Fruit fly (Drosophila melanogaster): ENCODE data around the gene CheB38b.

DNA sequence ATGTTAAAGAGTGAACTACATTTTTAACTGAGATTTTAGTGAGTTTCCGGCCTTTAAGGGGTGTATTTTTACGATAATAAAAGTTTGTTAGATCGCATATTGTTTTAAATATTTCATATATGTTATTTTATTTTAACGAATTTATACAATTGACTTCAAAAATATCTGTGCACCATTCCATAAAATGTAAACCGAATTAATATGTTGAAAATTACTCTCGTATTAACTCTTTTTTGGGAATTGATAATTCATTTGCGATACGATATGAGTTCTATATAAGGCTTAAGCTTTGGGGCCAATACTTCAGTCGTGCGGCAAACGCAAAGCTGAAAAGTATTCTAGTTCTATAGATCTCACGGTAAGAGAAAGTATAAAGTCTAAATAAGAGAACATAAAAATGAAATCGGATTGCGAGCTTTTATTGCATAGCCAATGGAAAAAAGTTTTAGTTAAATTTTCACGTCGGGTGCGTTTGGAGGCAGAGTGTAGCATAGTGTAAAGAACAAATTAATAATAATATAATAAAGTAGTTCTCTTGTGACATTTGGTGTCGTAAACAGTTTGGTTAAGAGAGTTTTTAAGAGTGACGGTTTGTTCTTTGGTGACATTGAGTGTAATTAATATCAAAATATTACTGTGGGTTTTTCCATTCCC, 7.2 kb upstream of the CheB38b start:
- TF ChIP-seq Myc (optimal IDR thresholded peaks at IDR 0.05), result no peak
- no peak for TF ChIP-seq insv (optimal IDR thresholded peaks at IDR 0.05)
- TF ChIP-seq h (optimal IDR thresholded peaks at IDR 0.05), result no peak
- no peak for TF ChIP-seq ttk (optimal IDR thresholded peaks at IDR 0.05)
